Worm (Caenorhabditis elegans) whole organism, L4 larva: ENCODE data around the gene nhr-95.

Experiments used
- R02D3.7 ChIP-seq: fragments of 150-350 bp; sonication (generic microtip); optimal IDR thresholded peaks from 3 replicates; lab custom pipeline; 2014; ENCODE audit warnings: missing biosample characterization, missing genetic modification characterization
- Y48G9A.11 ChIP-seq: fragments of 200-800 bp; sonication (Bioruptor generic); IDR thresholded peaks from 2 replicates; pipeline ENCODE4 v1.3.6; 2022; ENCODE audit warnings: missing genetic modification reagents, missing genetic modification characterization, missing compliant biosample characterization
- cey-2 ChIP-seq: sonication (generic microtip); optimal IDR thresholded peaks from 3 replicates; lab custom pipeline; 2017; ENCODE audit warnings: missing genetic modification characterization, mild to moderate bottlenecking, missing compliant biosample characterization, antibody characterized with exemption, borderline replicate concordance; ENCODE audit not compliant: insufficient read depth
- egl-27 ChIP-seq: sonication (generic microtip); optimal IDR thresholded peaks from 3 replicates; lab custom pipeline; 2017; ENCODE audit warnings: missing biosample characterization, missing genetic modification reagents, missing genetic modification characterization
- jun-1 ChIP-seq: fragments of 150-350 bp; optimal IDR thresholded peaks from 2 replicates; lab custom pipeline; 2014; ENCODE audit warnings: missing biosample characterization, missing genetic modification reagents, missing genetic modification characterization
- nhr-11 ChIP-seq: fragments of 150-350 bp; optimal IDR thresholded peaks from 2 replicates; lab custom pipeline; 2014; ENCODE audit warnings: missing biosample characterization, missing genetic modification characterization
- nhr-42 ChIP-seq: fragments of 200-800 bp; sonication (Bioruptor generic); IDR thresholded peaks from 2 replicates; pipeline ENCODE4 v1.3.6; 2022; ENCODE audit warnings: missing genetic modification characterization, missing compliant biosample characterization
- snpc-4 ChIP-seq: fragments of 150-350 bp; optimal IDR thresholded peaks from 2 replicates; lab custom pipeline; 2014; ENCODE audit warnings: missing biosample characterization, missing genetic modification characterization
- unc-62 ChIP-seq, 3 experiments: fragments of 150-350 bp in 1 of 3; sonication (generic microtip); optimal IDR thresholded peaks in 2 of 3; peaks in 1 of 3; 1 replicate in 1 of 3; 2 replicates in 2 of 3; lab custom pipeline; 2014 to 2017; ENCODE audit warnings: missing biosample characterization in 3 of 3, missing genetic modification characterization in 3 of 3, missing genetic modification reagents in 3 of 3, missing genotype in 1 of 3

DNA sequence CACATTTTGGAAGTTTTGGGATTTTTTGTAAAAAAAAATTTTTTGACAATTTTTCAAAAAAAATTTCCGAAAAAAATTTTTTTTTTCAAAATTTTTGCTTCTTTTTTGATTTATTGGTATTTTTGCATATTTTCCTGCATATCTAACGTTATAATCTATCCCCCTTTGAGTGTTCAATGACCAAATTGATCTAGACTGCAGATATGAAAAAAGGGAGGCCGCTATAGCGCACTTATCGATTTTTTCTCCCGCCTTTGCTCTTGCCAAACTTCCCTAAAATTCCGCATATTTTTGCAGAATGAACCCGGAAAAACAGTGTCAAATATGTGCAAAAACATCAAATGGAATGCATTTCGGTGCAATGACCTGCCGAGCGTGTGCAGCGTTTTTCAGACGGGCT lies 5.0 kb upstream of the nhr-95 start, which contains the start of gene nhr-145:
- TF ChIP-seq nhr-42 (no peak), nhr-11 (tag; lab: Kevin White, UChicago) (no peak), unc-62 (GFP tag; optimal IDR thresholded peaks at IDR 0.05 in 1 of 2; lab: Kevin White, UChicago) (no peak), unc-62 (tag; optimal IDR thresholded peaks at IDR 0.05; lab: Kevin White, UChicago) (no peak), egl-27 (no peak), snpc-4 (tag; lab: Kevin White, UChicago) (no peak), jun-1 (no peak), cey-2 (no peak), Y48G9A.11 (GFP tag; lab: Robert Waterston, UW) (no peak), R02D3.7 (tag; lab: Kevin White, UChicago) (no peak)
